Fruit fly (Drosophila melanogaster) whole organism, embryonic: ENCODE measurements around the gene glu.

Experiments used
- Atf6 ChIP-seq: fragments of 200-800 bp; sonication (Bioruptor generic); IDR thresholded peaks from 2 replicates; pipeline ENCODE4 v1.3.6; 2022; ENCODE audit warnings: missing biosample characterization, missing genetic modification characterization
- BEAF-32 ChIP-seq: fragments of 200-800 bp; sonication (Bioruptor generic); optimal IDR thresholded peaks from 3 replicates; lab custom pipeline; 2017; ENCODE audit warnings: missing biosample characterization, missing genetic modification characterization, mild to moderate bottlenecking, moderate library complexity, missing genetic modification reagents
- Blimp-1 ChIP-seq: fragments of 200-800 bp; sonication (Bioruptor generic); optimal IDR thresholded peaks from 3 replicates; lab custom pipeline; 2018; ENCODE audit warnings: missing biosample characterization, missing genetic modification characterization, mild to moderate bottlenecking, moderate library complexity, missing genetic modification reagents
- CG10366 ChIP-seq: fragments of 200-800 bp; sonication (Bioruptor generic); IDR thresholded peaks from 2 replicates; pipeline ENCODE4 v1.3.6; 2022; ENCODE audit warnings: missing biosample characterization, missing genetic modification characterization
- CG1233 ChIP-seq: fragments of 200-800 bp; sonication (Bioruptor generic); optimal IDR thresholded peaks from 4 replicates; lab custom pipeline; 2018; ENCODE audit warnings: missing biosample characterization, mild to moderate bottlenecking, missing genetic modification characterization
- CG13123 ChIP-seq: fragments of 200-800 bp; sonication (Bioruptor generic); optimal IDR thresholded peaks from 2 replicates; lab custom pipeline; 2016; ENCODE audit warnings: missing biosample characterization, missing genetic modification characterization
- CG13296 ChIP-seq: fragments of 200-800 bp; sonication (Bioruptor generic); optimal IDR thresholded peaks from 3 replicates; lab custom pipeline; 2018; ENCODE audit warnings: missing biosample characterization, mild to moderate bottlenecking, missing genetic modification characterization
- CG13894 ChIP-seq: fragments of 200-800 bp; sonication (Bioruptor generic); optimal IDR thresholded peaks from 3 replicates; lab custom pipeline; 2018; ENCODE audit warnings: missing biosample characterization, mild to moderate bottlenecking, missing genetic modification characterization, moderate library complexity
- CG15514 ChIP-seq: fragments of 200-800 bp; sonication (Bioruptor generic); optimal IDR thresholded peaks from 3 replicates; lab custom pipeline; 2017; ENCODE audit warnings: missing biosample characterization, missing genetic modification characterization, mild to moderate bottlenecking, moderate library complexity, missing genetic modification reagents
- CG15696 ChIP-seq: fragments of 200-800 bp; sonication (Bioruptor generic); optimal IDR thresholded peaks from 2 replicates; lab custom pipeline; 2019; ENCODE audit warnings: missing biosample characterization, mild to moderate bottlenecking, missing genetic modification characterization, moderate library complexity
- CG17186 ChIP-seq: fragments of 200-800 bp; sonication (Bioruptor generic); optimal IDR thresholded peaks from 3 replicates; lab custom pipeline; 2017; ENCODE audit warnings: missing biosample characterization, missing genetic modification reagents, missing genetic modification characterization
- CG17359 ChIP-seq: fragments of 200-800 bp; sonication (Bioruptor generic); optimal IDR thresholded peaks from 3 replicates; lab custom pipeline; 2018; ENCODE audit warnings: missing biosample characterization, mild to moderate bottlenecking, missing genetic modification characterization, moderate library complexity
- CG17361 ChIP-seq: fragments of 200-800 bp; sonication (Bioruptor generic); IDR thresholded peaks from 3 replicates; pipeline ENCODE4 v1.3.6; 2022; ENCODE audit warnings: missing biosample characterization, missing genetic modification characterization
- CG2202 ChIP-seq: fragments of 200-800 bp; sonication (Bioruptor generic); optimal IDR thresholded peaks from 2 replicates; lab custom pipeline; 2018; ENCODE audit warnings: missing biosample characterization, mild to moderate bottlenecking, missing genetic modification characterization
- CG2678 ChIP-seq: fragments of 200-800 bp; sonication (Bioruptor generic); optimal IDR thresholded peaks from 3 replicates; lab custom pipeline; 2019; ENCODE audit warnings: missing biosample characterization, mild to moderate bottlenecking, missing genetic modification characterization, moderate library complexity
- CG32532 ChIP-seq: fragments of 200-800 bp; sonication (Bioruptor generic); IDR thresholded peaks from 2 replicates; pipeline ENCODE4 v1.3.6; 2022; ENCODE audit warnings: missing biosample characterization, missing genetic modification characterization
- CG3281 ChIP-seq: fragments of 200-800 bp; sonication (Bioruptor generic); optimal IDR thresholded peaks from 3 replicates; lab custom pipeline; 2017; ENCODE audit warnings: missing biosample characterization, mild to moderate bottlenecking, missing genetic modification characterization
- CG33213 ChIP-seq: fragments of 200-800 bp; sonication (Bioruptor generic); optimal IDR thresholded peaks from 3 replicates; lab custom pipeline; 2016; ENCODE audit warnings: missing biosample characterization, missing genetic modification characterization
- CG33557 ChIP-seq: fragments of 200-800 bp; sonication (Bioruptor generic); optimal IDR thresholded peaks from 2 replicates; lab custom pipeline; 2019; ENCODE audit warnings: missing biosample characterization, mild to moderate bottlenecking, missing genetic modification characterization, moderate library complexity
- CG43689 ChIP-seq: fragments of 200-800 bp; sonication (Bioruptor generic); IDR thresholded peaks from 2 replicates; pipeline ENCODE4 v1.3.6; 2022; ENCODE audit warnings: missing biosample characterization, missing genetic modification characterization
- CG4424 ChIP-seq: fragments of 200-800 bp; sonication (Bioruptor generic); optimal IDR thresholded peaks from 3 replicates; lab custom pipeline; 2016; ENCODE audit warnings: missing biosample characterization, missing genetic modification characterization
- CG6683 ChIP-seq: fragments of 200-800 bp; sonication (Bioruptor generic); optimal IDR thresholded peaks from 2 replicates; lab custom pipeline; 2017; ENCODE audit warnings: missing biosample characterization, mild to moderate bottlenecking, missing genetic modification characterization, missing genetic modification reagents
- CG6689 ChIP-seq: fragments of 200-800 bp; sonication (Bioruptor generic); IDR thresholded peaks from 2 replicates; pipeline ENCODE4 v1.3.6; 2022; ENCODE audit warnings: missing biosample characterization, missing genetic modification characterization
- CG7839 ChIP-seq: fragments of 200-800 bp; sonication (Bioruptor generic); optimal IDR thresholded peaks from 3 replicates; lab custom pipeline; 2018; ENCODE audit warnings: missing biosample characterization, mild to moderate bottlenecking, missing genetic modification characterization, moderate library complexity
- CG8924 ChIP-seq: fragments of 200-800 bp; optimal IDR thresholded peaks from 3 replicates; lab custom pipeline; 2019; ENCODE audit warnings: missing biosample characterization, mild to moderate bottlenecking, missing genetic modification characterization, moderate library complexity
- Drgx ChIP-seq: fragments of 200-800 bp; sonication (Bioruptor generic); IDR thresholded peaks from 2 replicates; pipeline ENCODE4 v1.3.6; 2022; ENCODE audit warnings: missing biosample characterization, missing genetic modification characterization
- Eip74EF ChIP-seq, 2 experiments: fragments of 200-800 bp in 1 of 2; fragments of >200 bp in 1 of 2; sonication (Bioruptor generic) in 1 of 2; optimal IDR thresholded peaks; 2 replicates each; lab custom pipeline; 2017 to 2019; ENCODE audit warnings: missing biosample characterization in 2 of 2, missing genetic modification characterization in 2 of 2, mild to moderate bottlenecking in 1 of 2, moderate library complexity in 1 of 2
- Fer2 ChIP-seq: fragments of 200-800 bp; sonication (Bioruptor generic); optimal IDR thresholded peaks from 2 replicates; lab custom pipeline; 2018; ENCODE audit warnings: missing biosample characterization, mild to moderate bottlenecking, missing genetic modification characterization, moderate library complexity
- Lpt ChIP-seq: fragments of >200 bp; optimal IDR thresholded peaks from 2 replicates; lab custom pipeline; 2018; ENCODE audit warnings: missing biosample characterization, missing genetic modification characterization
- MBD-R2 ChIP-seq: fragments of 200-800 bp; sonication (Bioruptor generic); IDR thresholded peaks from 2 replicates; pipeline ENCODE4 v1.3.6; 2022; ENCODE audit warnings: missing biosample characterization, missing genetic modification characterization
- MESR4 ChIP-seq: fragments of 200-800 bp; sonication (Bioruptor generic); optimal IDR thresholded peaks from 2 replicates; lab custom pipeline; 2018; ENCODE audit warnings: missing biosample characterization, mild to moderate bottlenecking, missing genetic modification characterization, moderate library complexity
- Med ChIP-seq: fragments of 200-800 bp; sonication (Bioruptor generic); peaks from one replicate; lab custom pipeline; 2016; ENCODE audit warnings: missing biosample characterization, missing genetic modification characterization, mild to moderate bottlenecking, inconsistent platforms, moderate library complexity
- Nf-YC ChIP-seq: fragments of 200-800 bp; optimal IDR thresholded peaks from 3 replicates; lab custom pipeline; 2019; ENCODE audit warnings: missing biosample characterization, mild to moderate bottlenecking, missing genetic modification characterization, moderate library complexity
- Sox100B ChIP-seq: fragments of 200-800 bp; sonication (Bioruptor generic); optimal IDR thresholded peaks from 3 replicates; lab custom pipeline; 2018; ENCODE audit warnings: missing biosample characterization, mild to moderate bottlenecking, missing genetic modification characterization
- bab2 ChIP-seq: fragments of 200-800 bp; sonication (Bioruptor generic); optimal IDR thresholded peaks from 2 replicates; lab custom pipeline; 2016; ENCODE audit warnings: missing biosample characterization, missing genetic modification characterization
- bowl ChIP-seq: fragments of 200-800 bp; sonication (Bioruptor generic); IDR thresholded peaks from 2 replicates; pipeline ENCODE4 v1.3.6; 2022; ENCODE audit warnings: missing biosample characterization, missing genetic modification characterization
- br ChIP-seq: fragments of >200 bp; optimal IDR thresholded peaks from 2 replicates; lab custom pipeline; 2017
- cato ChIP-seq: fragments of 200-800 bp; sonication (Bioruptor generic); optimal IDR thresholded peaks from 2 replicates; lab custom pipeline; 2016; ENCODE audit warnings: missing biosample characterization, missing genetic modification characterization, borderline replicate concordance
- crol ChIP-seq: fragments of 200-800 bp; sonication (Bioruptor generic); IDR thresholded peaks from 2 replicates; pipeline ENCODE4 v1.3.6; 2022; ENCODE audit warnings: missing biosample characterization, missing genetic modification characterization
- dm ChIP-seq: fragments of 200-800 bp; sonication (Bioruptor generic); optimal IDR thresholded peaks from 3 replicates; lab custom pipeline; 2016; ENCODE audit warnings: missing biosample characterization, missing genetic modification characterization
- fd96Cb ChIP-seq: fragments of 200-800 bp; sonication (Bioruptor generic); optimal IDR thresholded peaks from 2 replicates; lab custom pipeline; 2018; ENCODE audit warnings: missing biosample characterization, mild to moderate bottlenecking, missing genetic modification characterization, moderate library complexity
- grn ChIP-seq: fragments of 200-800 bp; sonication (Bioruptor generic); optimal IDR thresholded peaks from 3 replicates; lab custom pipeline; 2017; ENCODE audit warnings: missing biosample characterization, missing genetic modification characterization
- her ChIP-seq: fragments of 200-800 bp; sonication (Bioruptor generic); optimal IDR thresholded peaks from 2 replicates; lab custom pipeline; 2016; ENCODE audit warnings: missing biosample characterization, missing genetic modification characterization
- hkb ChIP-seq, 2 experiments: fragments of 200-800 bp in 1 of 2; fragments of >200 bp in 1 of 2; sonication (Bioruptor generic) in 1 of 2; IDR thresholded peaks in 1 of 2; optimal IDR thresholded peaks in 1 of 2; 2 replicates each; pipeline versions ENCODE4 v1.3.6 to Lab custom; 2017 to 2022; ENCODE audit warnings: missing biosample characterization in 1 of 2, missing genetic modification characterization in 1 of 2
- ken ChIP-seq: fragments of 200-800 bp; sonication (Bioruptor generic); IDR thresholded peaks from 3 replicates; pipeline ENCODE4 v1.3.6; 2022; ENCODE audit warnings: missing biosample characterization, missing genetic modification characterization
- lbe ChIP-seq: fragments of 200-800 bp; sonication (Bioruptor generic); optimal IDR thresholded peaks from 2 replicates; lab custom pipeline; 2016; ENCODE audit warnings: missing biosample characterization, mild to moderate bottlenecking, missing genetic modification characterization
- oc ChIP-seq: fragments of 200-800 bp; sonication (Bioruptor generic); optimal IDR thresholded peaks from 2 replicates; lab custom pipeline; 2018; ENCODE audit warnings: missing biosample characterization, mild to moderate bottlenecking, missing genetic modification characterization, moderate library complexity
- tap ChIP-seq: fragments of 200-800 bp; optimal IDR thresholded peaks from 3 replicates; lab custom pipeline; 2019; ENCODE audit warnings: missing biosample characterization, mild to moderate bottlenecking, missing genetic modification characterization, moderate library complexity
- trem ChIP-seq: fragments of 200-800 bp; optimal IDR thresholded peaks from 3 replicates; lab custom pipeline; 2019; ENCODE audit warnings: missing biosample characterization, mild to moderate bottlenecking, missing genetic modification characterization, moderate library complexity
- ttk ChIP-seq: fragments of 200-800 bp; sonication (Bioruptor generic); IDR thresholded peaks from 2 replicates; pipeline ENCODE4 v2.1.2; 2022; ENCODE audit warnings: missing biosample characterization, missing genetic modification characterization
- zfh2 ChIP-seq: fragments of 200-800 bp; sonication (Bioruptor generic); optimal IDR thresholded peaks from 2 replicates; lab custom pipeline; 2016; ENCODE audit warnings: missing biosample characterization, missing genetic modification characterization

glu gene

DNA sequence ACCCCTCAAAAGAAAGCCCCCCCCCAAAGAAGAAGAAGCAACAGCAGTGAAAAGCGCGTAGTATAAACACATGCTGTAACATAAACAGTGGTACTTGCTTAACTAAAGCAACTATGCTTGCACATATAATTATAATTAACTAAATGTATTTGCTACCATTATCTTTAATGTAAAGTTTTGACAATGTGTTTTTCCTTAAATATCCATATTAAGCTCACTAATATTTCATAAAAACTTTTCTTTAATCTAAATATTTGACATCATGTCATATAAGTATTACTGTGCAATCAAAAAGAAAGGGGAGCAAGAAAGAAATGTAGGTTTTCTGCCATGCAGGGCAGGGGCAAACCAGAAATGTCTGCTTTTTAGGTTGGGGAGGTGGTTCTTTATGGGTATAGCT is 21.4 kb downstream of the glu start (continued):
- TF ChIP-seq trem (tag; lab: Kevin White, UChicago) (no peak), Med (GFP tag; lab: Kevin White, UChicago) (peak; percentile 3), CG6683 (GFP tag; lab: Kevin White, UChicago) (no peak), MBD-R2 (GFP tag; lab: Robert Waterston, UW) (no peak), BEAF-32 (no peak), CG6689 (peak; percentile 49; the same call in 1 of the 2 replicates), CG32532 (GFP tag; lab: Robert Waterston, UW) (peak; percentile 21; the same call in 1 of the 2 replicates), CG13296 (peak; percentile 30), MESR4 (GFP tag; lab: Kevin White, UChicago) (no peak), CG3281 (peak; percentile 53), CG1233 (GFP tag; lab: Kevin White, UChicago) (peak; percentile 12), CG15696 (tag; lab: Kevin White, UChicago) (no peak), crol (GFP tag; lab: Robert Waterston, UW) (peak; percentile 81), Sox100B (GFP tag; lab: Kevin White, UChicago) (peak; percentile 30), CG17359 (tag; lab: Kevin White, UChicago) (peak; percentile 70), ttk (GFP tag; lab: Robert Waterston, UW) (peak; percentile 41), fd96Cb (tag; lab: Kevin White, UChicago) (peak; percentile 16), Eip74EF (GFP tag; optimal IDR thresholded peaks at IDR 0.05; lab: Kevin White, UChicago) (no peak), CG13894 (tag; lab: Kevin White, UChicago) (peak; percentile 76), CG13123 (GFP tag; lab: Kevin White, UChicago) (no peak), cato (no peak), CG10366 (GFP tag; lab: Robert Waterston, UW) (no peak), tap (tag; lab: Kevin White, UChicago) (peak; percentile 54), Nf-YC (tag; lab: Kevin White, UChicago) (peak; percentile 19), bowl (no peak), Lpt (no peak), CG4424 (no peak), CG33557 (no peak), br (lab: Kevin White, UChicago) (no peak), CG2202 (no peak), CG7839 (tag; lab: Kevin White, UChicago) (no peak), CG15514 (GFP tag; lab: Kevin White, UChicago) (peak; percentile 28), her (GFP tag; lab: Kevin White, UChicago) (no peak), CG17361 (no peak), CG43689 (GFP tag; lab: Robert Waterston, UW) (no peak), CG2678 (tag; lab: Kevin White, UChicago) (peak; percentile 70), bab2 (no peak), lbe (GFP tag; lab: Kevin White, UChicago) (no peak), grn (GFP tag; lab: Kevin White, UChicago) (no peak), Blimp-1 (GFP tag; lab: Kevin White, UChicago) (peak; percentile 56), hkb (optimal IDR thresholded peaks at IDR 0.05; lab: Kevin White, UChicago) (no peak), hkb (GFP tag; IDR thresholded peaks at IDR 0.05; lab: Robert Waterston, UW) (no peak), dm (no peak), zfh2 (GFP tag; lab: Kevin White, UChicago) (no peak), Drgx (0 out of 2 replicates have a peak, but pooled peaks have one; percentile 8), ken (no peak), CG17186 (GFP tag; lab: Kevin White, UChicago) (no peak), CG33213 (GFP tag; lab: Kevin White, UChicago) (no peak), Atf6 (GFP tag; lab: Robert Waterston, UW) (no peak), oc (tag; lab: Kevin White, UChicago) (no peak), Fer2 (tag; lab: Kevin White, UChicago) (no peak), CG8924 (tag; lab: Kevin White, UChicago) (no peak)
